Fruit fly (Drosophila melanogaster): ENCODE measurements around the gene CG5877.
A peak's percentile ranks its signal among the peaks of the same experiment; 100 is the strongest.

CG5877 gene

dm6 chrX:15304211-15304610, 11.4 kb downstream of the CG5877 start (continued):
- TF ChIP-seq lab (GFP tag; optimal IDR thresholded peaks at IDR 0.05) (peak; percentile 58), Xrp1 (GFP tag; IDR thresholded peaks at IDR 0.05) (no peak), MBD-R2 (GFP tag; IDR thresholded peaks at IDR 0.05) (0 out of 2 replicates have a peak, but pooled peaks have one; percentile 24), ap (GFP tag; IDR thresholded peaks at IDR 0.05) (no peak), chinmo (GFP tag; IDR thresholded peaks at IDR 0.05; ENCODE audit: partially characterized antibody) (no peak), Neu2 (GFP tag; optimal IDR thresholded peaks at IDR 0.05; ENCODE audit: borderline replicate concordance) (no peak), CG7556 (GFP tag; optimal IDR thresholded peaks at IDR 0.05) (peak; percentile 26), Fer1 (GFP tag; optimal IDR thresholded peaks at IDR 0.05) (peak; percentile 47), CG7786 (GFP tag; optimal IDR thresholded peaks at IDR 0.05) (peak; percentile 12), gce (GFP tag; IDR thresholded peaks at IDR 0.05) (peak; percentile 59; the same call in 2 of the 3 replicates), CG11504 (tag; optimal IDR thresholded peaks at IDR 0.05) (peak; percentile 37), CG2120 (GFP tag; optimal IDR thresholded peaks at IDR 0.05) (peak; percentile 66), Ada2b (GFP tag; IDR thresholded peaks at IDR 0.05) (peak; percentile 25; the same call in 1 of the 2 replicates), CG17359 (tag; optimal IDR thresholded peaks at IDR 0.05) (peak; percentile 9), CG4730 (GFP tag; IDR thresholded peaks at IDR 0.05) (0 out of 2 replicates have a peak, but pooled peaks have one; percentile 12), Dbx (GFP tag; IDR thresholded peaks at IDR 0.05) (peak; percentile 66)

DNA sequence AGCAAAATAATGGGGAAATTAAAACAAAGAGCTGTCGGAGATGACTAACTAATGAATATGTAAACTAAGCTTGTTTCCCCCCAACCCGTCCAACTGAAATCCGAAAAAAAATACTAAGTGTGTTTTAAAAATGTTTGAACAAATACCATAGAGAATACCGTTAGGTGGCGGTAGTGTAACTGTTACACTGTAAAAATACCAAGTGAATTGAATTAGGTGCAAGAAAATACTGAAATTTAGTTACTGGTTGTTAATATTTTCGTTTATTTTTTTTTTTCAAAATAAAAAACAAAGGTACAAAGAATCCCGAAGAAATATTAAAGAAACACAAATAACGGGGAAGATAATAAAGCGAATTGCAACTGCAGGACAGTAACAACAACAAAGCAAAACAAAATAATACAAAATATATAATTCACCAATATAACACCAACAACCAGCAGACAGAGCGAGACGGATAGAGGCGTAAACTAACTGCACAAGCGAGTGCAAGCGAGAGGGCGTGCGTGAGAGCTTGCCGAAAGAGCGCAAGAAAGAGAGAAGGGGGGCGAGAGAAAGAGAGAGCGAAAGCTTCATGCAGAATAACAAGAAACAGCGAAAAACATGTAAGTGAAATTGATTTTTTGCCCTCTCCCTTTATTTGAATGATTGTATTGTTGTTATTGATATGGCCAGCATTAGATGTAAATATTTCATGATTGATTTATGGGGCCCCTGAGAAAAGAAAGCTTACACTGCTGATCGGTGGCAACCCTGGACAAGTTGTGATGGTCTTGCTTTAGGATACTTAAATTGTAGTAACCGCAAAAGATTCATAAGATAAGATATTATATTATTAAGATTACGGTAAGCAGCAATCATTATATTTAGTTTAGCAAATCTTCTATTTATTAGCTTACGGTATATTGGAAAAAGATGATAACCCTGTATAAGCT, 13.4 kb downstream of the CG5877 start:
- TF ChIP-seq onecut (GFP tag; IDR thresholded peaks at IDR 0.05) (peak; percentile 68), dimm (GFP tag; IDR thresholded peaks at IDR 0.05) (no peak), sd (tag; optimal IDR thresholded peaks at IDR 0.05) (no peak), Hr78 (GFP tag; optimal IDR thresholded peaks at IDR 0.05) (no peak), Oaz (GFP tag; IDR thresholded peaks at IDR 0.05) (no peak), CG31441 (GFP tag; IDR thresholded peaks at IDR 0.05) (0 out of 2 replicates have a peak, but pooled peaks have one; percentile 16), CG6175 (GFP tag; IDR thresholded peaks at IDR 0.05) (no peak), unpg (GFP tag; optimal IDR thresholded peaks at IDR 0.05) (no peak), CG15514 (GFP tag; optimal IDR thresholded peaks at IDR 0.05) (peak; percentile 3), ken (GFP tag; IDR thresholded peaks at IDR 0.05) (no peak), CG1832 (GFP tag; optimal IDR thresholded peaks at IDR 0.05) (peak; percentile 71), CG30403 (GFP tag; optimal IDR thresholded peaks at IDR 0.05) (peak; percentile 0), salm (tag; optimal IDR thresholded peaks at IDR 0.05) (no peak), schlank (tag; optimal IDR thresholded peaks at IDR 0.05) (no peak), sc (optimal IDR thresholded peaks at IDR 0.05) (no peak), sc (GFP tag; optimal IDR thresholded peaks at IDR 0.05) (no peak), ci (GFP tag; IDR thresholded peaks at IDR 0.05) (peak; percentile 17; the same call in 1 of the 3 replicates), kay (GFP tag; optimal IDR thresholded peaks at IDR 0.05) (no peak), CG6765 (GFP tag; optimal IDR thresholded peaks at IDR 0.05) (no peak), abd-A (tag; optimal IDR thresholded peaks at IDR 0.05) (peak; percentile 42), grau (tag; optimal IDR thresholded peaks at IDR 0.05) (no peak), CG30431 (GFP tag; optimal IDR thresholded peaks at IDR 0.05) (no peak), grn (GFP tag; optimal IDR thresholded peaks at IDR 0.05) (no peak), gcm (GFP tag; optimal IDR thresholded peaks at IDR 0.05) (no peak), vvl (GFP tag; IDR thresholded peaks at IDR 0.05) (0 out of 2 replicates have a peak, but pooled peaks have one; percentile 23), dmrt99B (tag; optimal IDR thresholded peaks at IDR 0.05) (peak; percentile 1), CG4424 (GFP tag; optimal IDR thresholded peaks at IDR 0.05) (no peak), CG1792 (GFP tag; optimal IDR thresholded peaks at IDR 0.05) (no peak), CG33557 (GFP tag; optimal IDR thresholded peaks at IDR 0.05) (no peak), CG12659 (GFP tag; optimal IDR thresholded peaks at IDR 0.05) (no peak), CTCF (GFP tag; optimal IDR thresholded peaks at IDR 0.05) (peak; percentile 72), ftz-f1 (GFP tag; optimal IDR thresholded peaks at IDR 0.05) (peak; percentile 12), CG12104 (GFP tag; optimal IDR thresholded peaks at IDR 0.05) (no peak)

Measured in whole organism, embryonic.